Worm (Caenorhabditis elegans) whole organism, L1 larva: ENCODE measurements around the gene F58B3.6.

Source experiments
- C34B4.2 ChIP-seq: sonication (generic microtip); optimal IDR thresholded peaks from 2 replicates; lab custom pipeline; 2017; ENCODE audit warnings: mild to moderate bottlenecking, missing genetic modification characterization, missing compliant biosample characterization
- lin-39 ChIP-seq: fragments of 150-350 bp; optimal IDR thresholded peaks from 2 replicates; lab custom pipeline; 2014; ENCODE audit warnings: missing biosample characterization, missing genetic modification reagents, missing genetic modification characterization
- nhr-11 ChIP-seq: fragments of 150-350 bp; optimal IDR thresholded peaks from 2 replicates; lab custom pipeline; 2014; ENCODE audit warnings: missing biosample characterization, missing genetic modification characterization
- sox-4 ChIP-seq: sonication (generic microtip); optimal IDR thresholded peaks from 2 replicates; lab custom pipeline; 2016; ENCODE audit warnings: missing genetic modification characterization, missing compliant biosample characterization
- unc-130 ChIP-seq: fragments of 150-350 bp; optimal IDR thresholded peaks from 2 replicates; lab custom pipeline; 2017; ENCODE audit warnings: missing biosample characterization, missing genetic modification characterization, inconsistent platforms
- unc-62 ChIP-seq: fragments of 150-350 bp; optimal IDR thresholded peaks from 2 replicates; lab custom pipeline; 2014; ENCODE audit warnings: missing biosample characterization, missing genetic modification reagents, missing genetic modification characterization

DNA sequence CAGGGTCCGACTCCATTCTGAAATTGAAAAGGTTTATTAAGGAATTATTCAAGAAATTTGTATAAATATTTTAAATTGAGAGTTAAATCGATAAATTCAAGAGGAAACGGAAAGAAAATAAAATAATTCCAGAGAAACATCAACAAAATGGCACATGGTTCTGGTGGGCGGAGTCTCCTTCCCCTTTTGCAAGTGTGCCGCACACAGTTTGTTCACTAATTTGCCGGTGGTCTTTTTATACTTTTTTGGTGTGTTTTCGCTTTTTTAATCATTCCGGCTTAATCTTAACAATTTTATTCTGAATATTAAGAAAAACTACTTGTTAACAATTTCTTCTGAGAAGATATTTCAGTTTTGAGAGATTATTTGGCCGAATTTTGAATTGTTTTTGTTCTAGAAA is 31.5 kb upstream of the F58B3.6 start, which contains the start of the genes ragc-1 and Y24F12A.1:
- no peak for TF ChIP-seq unc-62 (GFP tag; lab: Kevin White, UChicago)
- no peak for TF ChIP-seq C34B4.2
- no peak for TF ChIP-seq lin-39
- TF ChIP-seq unc-130, result peak; percentile 61
- no peak for TF ChIP-seq sox-4 (tag; lab: Kevin White, UChicago)
- TF ChIP-seq nhr-11 (tag; lab: Kevin White, UChicago), result no peak
